Fruit fly (Drosophila melanogaster) whole organism, pupa: ENCODE measurements around the gene CG33514.

Source experiments
- CG10348 ChIP-seq: fragments of 200-800 bp; sonication (Bioruptor generic); IDR thresholded peaks from 2 replicates; pipeline ENCODE4 v1.3.6; 2022; ENCODE audit warnings: missing biosample characterization, missing genetic modification characterization
- CG13204 ChIP-seq: fragments of 200-800 bp; sonication (Bioruptor generic); optimal IDR thresholded peaks from 2 replicates; lab custom pipeline; 2018; ENCODE audit warnings: missing biosample characterization, mild to moderate bottlenecking, missing genetic modification characterization, moderate library complexity
- CG4496 ChIP-seq: fragments of 200-800 bp; sonication (Bioruptor generic); IDR thresholded peaks from 3 replicates; pipeline ENCODE4 v1.3.6; 2022; ENCODE audit warnings: missing biosample characterization, missing genetic modification characterization
- CG8159 ChIP-seq: fragments of 200-800 bp; sonication (Bioruptor generic); optimal IDR thresholded peaks from 3 replicates; lab custom pipeline; 2018; ENCODE audit warnings: missing biosample characterization, mild to moderate bottlenecking, missing genetic modification characterization, moderate library complexity
- EcR ChIP-seq: fragments of 200-800 bp; sonication (Bioruptor generic); optimal IDR thresholded peaks from 3 replicates; lab custom pipeline; 2019; ENCODE audit warnings: missing biosample characterization, missing genetic modification characterization, mild to moderate bottlenecking, moderate library complexity, missing genetic modification reagents
- gl ChIP-seq: fragments of 200-800 bp; sonication (Bioruptor generic); optimal IDR thresholded peaks from 2 replicates; lab custom pipeline; 2018; ENCODE audit warnings: missing biosample characterization, mild to moderate bottlenecking, missing genetic modification characterization

DNA sequence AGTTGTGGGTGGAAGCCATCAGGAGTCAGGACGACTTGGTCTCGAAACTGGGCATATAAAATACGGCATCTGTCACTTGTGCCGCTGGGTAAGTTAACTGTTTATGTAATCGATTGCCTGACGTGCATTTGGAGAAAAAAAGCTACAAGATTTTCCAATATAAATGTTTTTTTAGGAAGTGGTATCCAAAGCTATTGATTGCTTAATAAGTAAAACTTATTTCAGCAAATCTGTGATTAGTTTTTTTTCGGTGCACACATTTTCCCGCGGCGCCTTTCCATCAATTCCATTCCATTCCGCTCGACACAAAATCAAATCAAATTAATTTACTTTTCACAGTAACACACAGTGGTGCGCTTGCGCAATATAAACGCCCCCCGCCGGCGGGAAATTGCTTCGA is 25.7 kb upstream of the CG33514 start:
- no peak for TF ChIP-seq CG8159 (tag; lab: Kevin White, UChicago)
- no peak for TF ChIP-seq CG13204 (GFP tag; lab: Kevin White, UChicago)
- TF ChIP-seq CG10348 (GFP tag; lab: Robert Waterston, UW), result no peak
- no peak for TF ChIP-seq EcR
- TF ChIP-seq gl, result no peak
- peak; percentile 62; the same call in 2 of the 3 replicates for TF ChIP-seq CG4496
